Worm (Caenorhabditis elegans) whole organism, late embryonic: Measurements from ENCODE around the gene C44C10.3.

ENCODE experiments used
- ahr-1 ChIP-seq: sonication (generic microtip); optimal IDR thresholded peaks from 2 replicates; lab custom pipeline; 2016; ENCODE audit warnings: missing genetic modification characterization, missing compliant biosample characterization
- ama-1 ChIP-seq: fragments of 150-350 bp; optimal IDR thresholded peaks from 2 replicates; lab custom pipeline; 2014
- ceh-22 ChIP-seq: sonication (generic microtip); optimal IDR thresholded peaks from 2 replicates; lab custom pipeline; 2017; ENCODE audit warnings: missing biosample characterization, missing genetic modification characterization
- ceh-9 ChIP-seq: sonication (generic microtip); optimal IDR thresholded peaks from 2 replicates; lab custom pipeline; 2016; ENCODE audit warnings: mild to moderate bottlenecking, missing genetic modification characterization, inconsistent platforms, missing compliant biosample characterization
- ttx-3 ChIP-seq: sonication (generic microtip); optimal IDR thresholded peaks from 2 replicates; lab custom pipeline; 2016; ENCODE audit warnings: missing genetic modification reagents, missing genetic modification characterization, missing compliant biosample characterization

- no peak for TF ChIP-seq ceh-9 (tag; lab: Kevin White, UChicago)
- no peak for TF ChIP-seq ahr-1 (tag; lab: Kevin White, UChicago)
- no peak for TF ChIP-seq ceh-22
- no peak for TF ChIP-seq ttx-3 (tag; lab: Kevin White, UChicago)
- TF ChIP-seq ama-1 (lab: Kevin White, UChicago) = no peak
Measured at ce11 chrX:11710229-11710628, 7.9 kb downstream of the C44C10.3 start, which contains the start of gene C44C10.11.
